Fruit fly (Drosophila melanogaster) whole organism, pupa: ENCODE results near the gene CG46396.

ENCODE experiments used
- CG10348 ChIP-seq: fragments of 200-800 bp; sonication (Bioruptor generic); IDR thresholded peaks from 2 replicates; pipeline ENCODE4 v1.3.6; 2022; ENCODE audit warnings: missing biosample characterization, missing genetic modification characterization
- CG12605 ChIP-seq: fragments of 200-800 bp; sonication (Bioruptor generic); IDR thresholded peaks from 2 replicates; pipeline ENCODE4 v1.3.6; 2022; ENCODE audit warnings: missing biosample characterization, missing genetic modification characterization
- CG13204 ChIP-seq: fragments of 200-800 bp; sonication (Bioruptor generic); optimal IDR thresholded peaks from 2 replicates; lab custom pipeline; 2018; ENCODE audit warnings: missing biosample characterization, mild to moderate bottlenecking, missing genetic modification characterization, moderate library complexity
- CG14655 ChIP-seq: fragments of 200-800 bp; sonication (Bioruptor generic); optimal IDR thresholded peaks from 3 replicates; lab custom pipeline; 2017; ENCODE audit warnings: mild to moderate bottlenecking, missing biosample characterization, missing genetic modification reagents, missing genetic modification characterization
- CG15710 ChIP-seq: fragments of 200-800 bp; sonication (Bioruptor generic); optimal IDR thresholded peaks from 2 replicates; lab custom pipeline; 2018; ENCODE audit warnings: missing biosample characterization, mild to moderate bottlenecking, missing genetic modification characterization, moderate library complexity
- CG17806 ChIP-seq: fragments of 200-800 bp; sonication (Bioruptor generic); optimal IDR thresholded peaks from 2 replicates; lab custom pipeline; 2018; ENCODE audit warnings: missing biosample characterization, mild to moderate bottlenecking, missing genetic modification characterization, moderate library complexity
- CG32121 ChIP-seq: fragments of 200-800 bp; sonication (Bioruptor generic); IDR thresholded peaks from 2 replicates; pipeline ENCODE4 v1.3.6; 2022; ENCODE audit warnings: missing biosample characterization, missing genetic modification characterization
- CG34367 ChIP-seq: fragments of 200-800 bp; sonication (Bioruptor generic); optimal IDR thresholded peaks from 2 replicates; lab custom pipeline; 2018; ENCODE audit warnings: missing biosample characterization, mild to moderate bottlenecking, missing genetic modification characterization
- CG4496 ChIP-seq: fragments of 200-800 bp; sonication (Bioruptor generic); IDR thresholded peaks from 3 replicates; pipeline ENCODE4 v1.3.6; 2022; ENCODE audit warnings: missing biosample characterization, missing genetic modification characterization
- CG8159 ChIP-seq: fragments of 200-800 bp; sonication (Bioruptor generic); optimal IDR thresholded peaks from 3 replicates; lab custom pipeline; 2018; ENCODE audit warnings: missing biosample characterization, mild to moderate bottlenecking, missing genetic modification characterization, moderate library complexity
- CG8301 ChIP-seq: fragments of 200-800 bp; sonication (Bioruptor generic); optimal IDR thresholded peaks from 2 replicates; lab custom pipeline; 2018; ENCODE audit warnings: missing biosample characterization, mild to moderate bottlenecking, missing genetic modification characterization
- CG9948 ChIP-seq: fragments of 200-800 bp; sonication (Bioruptor generic); optimal IDR thresholded peaks from 2 replicates; lab custom pipeline; 2018; ENCODE audit warnings: missing biosample characterization, mild to moderate bottlenecking, missing genetic modification characterization, moderate library complexity
- D1 ChIP-seq: fragments of 200-800 bp; sonication (Bioruptor generic); optimal IDR thresholded peaks from 2 replicates; lab custom pipeline; 2018; ENCODE audit warnings: missing biosample characterization, mild to moderate bottlenecking, missing genetic modification characterization, moderate library complexity
- EcR ChIP-seq: fragments of 200-800 bp; sonication (Bioruptor generic); optimal IDR thresholded peaks from 3 replicates; lab custom pipeline; 2019; ENCODE audit warnings: missing biosample characterization, missing genetic modification characterization, mild to moderate bottlenecking, moderate library complexity, missing genetic modification reagents
- Ets98B ChIP-seq: fragments of 200-800 bp; sonication (Bioruptor generic); IDR thresholded peaks from 2 replicates; pipeline ENCODE4 v1.3.6; 2022; ENCODE audit warnings: missing biosample characterization, missing genetic modification characterization
- Pif1A ChIP-seq: fragments of 200-800 bp; sonication (Bioruptor generic); optimal IDR thresholded peaks from 3 replicates; lab custom pipeline; 2016; ENCODE audit warnings: missing biosample characterization, missing genetic modification characterization
- Pif1B ChIP-seq: fragments of 200-800 bp; sonication (Bioruptor generic); optimal IDR thresholded peaks from 3 replicates; lab custom pipeline; 2016; ENCODE audit warnings: missing biosample characterization, missing genetic modification characterization
- Snoo ChIP-seq: fragments of 200-800 bp; sonication (Bioruptor generic); optimal IDR thresholded peaks from 3 replicates; lab custom pipeline; 2017; ENCODE audit warnings: missing biosample characterization, mild to moderate bottlenecking, missing genetic modification characterization, inconsistent platforms
- fd96Ca ChIP-seq: fragments of 200-800 bp; sonication (Bioruptor generic); IDR thresholded peaks from 3 replicates; pipeline ENCODE4 v1.3.6; 2022; ENCODE audit warnings: missing biosample characterization, missing genetic modification characterization
- gl ChIP-seq: fragments of 200-800 bp; sonication (Bioruptor generic); optimal IDR thresholded peaks from 2 replicates; lab custom pipeline; 2018; ENCODE audit warnings: missing biosample characterization, mild to moderate bottlenecking, missing genetic modification characterization
- rn ChIP-seq: fragments of 200-800 bp; sonication (Bioruptor generic); IDR thresholded peaks from 2 replicates; pipeline ENCODE4 v1.3.6; 2022; ENCODE audit warnings: missing biosample characterization, missing genetic modification characterization

Gene CG46396

DNA sequence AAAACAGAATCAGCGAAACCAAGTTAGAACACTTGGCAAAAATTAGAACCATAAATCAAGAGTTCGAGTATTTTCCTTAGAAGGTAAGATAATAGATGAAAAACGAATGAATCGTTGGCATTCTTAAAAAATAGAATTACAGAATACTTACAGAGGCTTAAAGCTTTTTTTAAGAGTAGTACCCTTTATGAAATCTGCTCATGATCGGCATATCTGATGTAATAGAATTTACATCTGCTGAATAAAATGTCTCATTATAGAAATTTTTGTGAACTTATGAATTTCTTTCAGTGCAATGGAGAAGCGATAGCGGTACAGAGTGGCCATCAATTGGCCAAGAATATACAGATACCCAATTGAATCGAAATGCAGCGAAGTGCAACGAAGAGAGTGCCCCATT, 12.4 kb upstream of the CG46396 start, which contains the start of gene Osi13:
Gene Osi13, plus strand, starts transcription at position 301 of the 400 bp plus-strand sequence.
- no peak for TF ChIP-seq CG4496 (GFP tag; lab: Robert Waterston, UW)
- no peak for TF ChIP-seq CG32121 (GFP tag; lab: Robert Waterston, UW)
- no peak for TF ChIP-seq CG17806
- no peak for TF ChIP-seq CG8159 (tag; lab: Kevin White, UChicago)
- TF ChIP-seq CG8301 (tag; lab: Kevin White, UChicago): peak; percentile 11
- TF ChIP-seq CG14655: peak; percentile 10

- TF ChIP-seq CG14655: no peak
- TF ChIP-seq rn (GFP tag; lab: Robert Waterston, UW): no peak
- TF ChIP-seq CG34367 (tag; lab: Kevin White, UChicago): no peak
- TF ChIP-seq CG17806: no peak
- no peak for TF ChIP-seq CG9948 (tag; lab: Kevin White, UChicago)
- TF ChIP-seq, all 21 proteins: peak for 0
These were observed 9.8 kb upstream of the CG46396 start for dm6 chr3R:6294046-6294445.

DNA sequence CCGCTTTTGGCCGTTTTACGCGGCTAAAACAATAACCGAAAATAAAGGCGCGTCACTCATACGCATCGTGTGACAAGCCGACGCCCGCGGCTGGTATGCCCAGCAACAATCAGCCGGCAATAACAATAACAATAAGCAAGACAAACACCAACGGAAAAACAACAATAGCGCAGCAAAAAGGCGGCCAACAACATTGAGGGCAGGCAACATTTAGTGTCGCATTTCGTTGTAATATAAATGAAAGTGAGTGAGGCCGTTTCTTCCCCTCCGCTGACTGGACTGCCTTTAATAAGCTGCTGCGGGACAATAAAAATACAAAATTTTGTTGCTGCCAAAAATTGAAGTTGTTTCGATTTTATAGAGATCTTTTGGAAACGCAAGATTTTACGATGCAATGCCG, 6.7 kb upstream of the CG46396 start:
- TF ChIP-seq CG9948 (tag; lab: Kevin White, UChicago) (no peak), Ets98B (no peak)

- TF ChIP-seq CG14655: no peak
- TF ChIP-seq CG32121 (GFP tag; lab: Robert Waterston, UW): no peak
- TF ChIP-seq CG15710: no peak
- TF ChIP-seq rn (GFP tag; lab: Robert Waterston, UW): no peak
- TF ChIP-seq Ets98B: no peak
- TF ChIP-seq CG12605 (GFP tag; lab: Robert Waterston, UW): no peak
- no peak for TF ChIP-seq EcR (GFP tag; lab: Kevin White, UChicago)
- TF ChIP-seq CG8159 (tag; lab: Kevin White, UChicago): no peak
- TF ChIP-seq fd96Ca (GFP tag; lab: Robert Waterston, UW): no peak
- no peak for TF ChIP-seq CG8301 (tag; lab: Kevin White, UChicago)
- no peak for TF ChIP-seq CG17806
- no peak for TF ChIP-seq CG34367 (tag; lab: Kevin White, UChicago)
- TF ChIP-seq Snoo (tag; lab: Kevin White, UChicago): no peak
- TF ChIP-seq CG4496 (GFP tag; lab: Robert Waterston, UW): no peak
- TF ChIP-seq CG10348 (GFP tag; lab: Robert Waterston, UW): no peak
- TF ChIP-seq CG13204 (GFP tag; lab: Kevin White, UChicago): no peak
- TF ChIP-seq gl: no peak
- TF ChIP-seq Pif1B (GFP tag; lab: Kevin White, UChicago): no peak
These were observed 5.0 kb upstream of the CG46396 start, which contains the start of gene Osi14 for dm6 chr3R:6298828-6299227. Osi14 (plus strand) TSS chr3R:6299128.

- TF ChIP-seq CG12605 (GFP tag; lab: Robert Waterston, UW): no peak
- no peak for TF ChIP-seq rn (GFP tag; lab: Robert Waterston, UW)
- no peak for TF ChIP-seq CG15710
- no peak for TF ChIP-seq CG8159 (tag; lab: Kevin White, UChicago)
- TF ChIP-seq gl: no peak
- no peak for TF ChIP-seq CG34367 (tag; lab: Kevin White, UChicago)
- no peak for TF ChIP-seq Pif1A (GFP tag; lab: Kevin White, UChicago)
- TF ChIP-seq fd96Ca (GFP tag; lab: Robert Waterston, UW): no peak
- TF ChIP-seq CG9948 (tag; lab: Kevin White, UChicago): no peak
- no peak for TF ChIP-seq CG17806
- no peak for TF ChIP-seq CG8301 (tag; lab: Kevin White, UChicago)
- TF ChIP-seq CG14655: no peak
- TF ChIP-seq CG10348 (GFP tag; lab: Robert Waterston, UW): no peak
- no peak for TF ChIP-seq D1 (tag; lab: Kevin White, UChicago)
- no peak for TF ChIP-seq CG4496 (GFP tag; lab: Robert Waterston, UW)
- no peak for TF ChIP-seq Pif1B (GFP tag; lab: Kevin White, UChicago)
- no peak for TF ChIP-seq Ets98B
- no peak for TF ChIP-seq CG13204 (GFP tag; lab: Kevin White, UChicago)
These were observed 2.5 kb upstream of the CG46396 start, which contains the start of gene Osi15 for dm6 chr3R:6301257-6301839. Osi15 (plus strand) TSS chr3R:6301804.

DNA sequence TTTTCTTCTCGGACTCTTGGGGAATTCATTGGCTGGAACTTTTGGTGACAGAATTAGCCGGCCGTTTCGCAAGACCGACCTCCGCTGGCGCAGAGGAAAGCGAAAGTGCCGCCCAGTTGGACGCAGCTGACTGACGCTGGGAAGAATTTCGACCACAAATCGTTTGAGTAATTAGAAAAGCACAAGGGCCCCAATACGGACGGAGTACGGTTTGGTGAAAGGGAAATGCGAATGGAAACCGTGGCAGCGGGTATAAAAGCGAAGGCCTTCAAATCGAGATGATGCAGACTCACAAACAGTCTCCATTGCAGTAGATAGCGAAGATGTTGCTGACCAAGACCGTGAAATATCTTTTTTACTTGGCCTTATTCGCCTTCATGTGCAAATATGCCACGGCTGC, 1.1 kb downstream of the CG46396 start, which contains the start of gene Osi16:
Gene Osi16, plus strand, starts transcription at position 301 of the 400 bp plus-strand sequence.
- TF ChIP-seq CG13204 (GFP tag; lab: Kevin White, UChicago) (no peak), CG9948 (tag; lab: Kevin White, UChicago) (no peak), CG14655 (no peak), CG12605 (GFP tag; lab: Robert Waterston, UW) (no peak), D1 (tag; lab: Kevin White, UChicago) (no peak), CG34367 (tag; lab: Kevin White, UChicago) (no peak), CG4496 (GFP tag; lab: Robert Waterston, UW) (no peak), Pif1A (GFP tag; lab: Kevin White, UChicago) (no peak), gl (no peak), CG8159 (tag; lab: Kevin White, UChicago) (no peak)

DNA sequence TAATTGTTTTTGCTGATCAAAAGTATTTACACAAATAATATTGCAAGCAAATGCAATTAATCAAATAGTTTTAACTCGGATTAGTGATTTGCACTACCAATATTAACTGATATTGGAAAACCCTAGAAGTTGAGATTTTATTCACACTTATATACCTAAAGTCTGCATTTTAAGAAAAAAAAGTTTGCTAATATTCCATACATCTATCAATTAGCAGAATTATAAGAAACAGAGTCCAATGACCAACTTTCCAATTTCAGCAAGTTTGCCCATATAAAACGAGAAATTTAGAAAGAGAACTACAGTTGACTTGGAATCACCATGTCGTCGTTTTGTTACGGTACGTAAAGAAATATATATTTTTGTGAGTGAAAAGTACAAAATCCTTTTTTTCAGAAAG, 2.7 kb downstream of the CG46396 start, which contains the start of gene CG46026:
Gene CG46026, plus strand, starts transcription at position 301 of the 400 bp plus-strand sequence.
- TF ChIP-seq CG13204 (GFP tag; lab: Kevin White, UChicago) (no peak), Pif1B (GFP tag; lab: Kevin White, UChicago) (no peak), gl (no peak), Ets98B (no peak), CG15710 (no peak), CG32121 (GFP tag; lab: Robert Waterston, UW) (no peak)
- TF ChIP-seq, all 21 proteins: peak for 0
